Fruit fly (Drosophila melanogaster) whole organism, adult: ENCODE data around the gene CG11562.

Experiments
- CG11617 ChIP-seq: fragments of 200-800 bp; sonication (Bioruptor generic); optimal IDR thresholded peaks from 2 replicates; lab custom pipeline; 2017; ENCODE audit warnings: mild to moderate bottlenecking, missing biosample characterization, missing genetic modification reagents, missing genetic modification characterization
- CG12768 ChIP-seq: fragments of 200-800 bp; sonication (Bioruptor generic); optimal IDR thresholded peaks from 2 replicates; lab custom pipeline; 2017; ENCODE audit warnings: missing biosample characterization, missing genetic modification characterization, mild to moderate bottlenecking, moderate library complexity, missing genetic modification reagents
- CG7101 ChIP-seq: fragments of 200-800 bp; sonication (Bioruptor generic); optimal IDR thresholded peaks from 2 replicates; lab custom pipeline; 2018; ENCODE audit warnings: missing biosample characterization, mild to moderate bottlenecking, missing genetic modification characterization, moderate library complexity
- Crg-1 ChIP-seq: fragments of 200-800 bp; sonication (Bioruptor generic); optimal IDR thresholded peaks from 2 replicates; lab custom pipeline; 2016; ENCODE audit warnings: missing biosample characterization, missing genetic modification characterization
- Hr96 ChIP-seq: fragments of 200-800 bp; sonication (Bioruptor generic); optimal IDR thresholded peaks from 2 replicates; lab custom pipeline; 2016; ENCODE audit warnings: missing biosample characterization, missing genetic modification characterization
- bab1 ChIP-seq: fragments of 200-800 bp; sonication (Bioruptor generic); optimal IDR thresholded peaks from 3 replicates; lab custom pipeline; 2019; ENCODE audit warnings: missing biosample characterization, mild to moderate bottlenecking, missing genetic modification characterization, moderate library complexity
- cic ChIP-seq: fragments of 200-800 bp; sonication (Bioruptor generic); optimal IDR thresholded peaks from 2 replicates; lab custom pipeline; 2017; ENCODE audit warnings: missing biosample characterization, mild to moderate bottlenecking, missing genetic modification characterization, moderate library complexity
- cnc ChIP-seq, 2 experiments: fragments of >200 bp; optimal IDR thresholded peaks; 2 replicates each; lab custom pipeline; 2017
- kay ChIP-seq: fragments of 200-800 bp; sonication (Bioruptor generic); peaks from one replicate; lab custom pipeline; 2016; ENCODE audit warnings: missing biosample characterization, missing genetic modification characterization, borderline replicate concordance
- ovo ChIP-seq: fragments of 200-800 bp; sonication (Bioruptor generic); optimal IDR thresholded peaks from 2 replicates; lab custom pipeline; 2016; ENCODE audit warnings: missing biosample characterization, missing genetic modification characterization
- pad ChIP-seq: fragments of 200-800 bp; sonication (Bioruptor generic); optimal IDR thresholded peaks from 3 replicates; lab custom pipeline; 2017; ENCODE audit warnings: missing biosample characterization, missing genetic modification characterization, mild to moderate bottlenecking, moderate library complexity, missing genetic modification reagents
- tj ChIP-seq: fragments of 200-800 bp; sonication (Bioruptor generic); optimal IDR thresholded peaks from 3 replicates; lab custom pipeline; 2017; ENCODE audit warnings: missing biosample characterization, mild to moderate bottlenecking, missing genetic modification characterization, moderate library complexity

dm6 chr2L:277122-277671 is 15.0 kb upstream of the CG11562 start, which contains the start of gene smo:
- TF ChIP-seq bab1 (GFP tag; lab: Kevin White, UChicago) (peak; percentile 33), ovo (no peak), cnc (optimal IDR thresholded peaks at IDR 0.05; lab: Kevin White, UChicago) (no peak), CG12768 (GFP tag; lab: Kevin White, UChicago) (no peak), CG11617 (GFP tag; lab: Kevin White, UChicago) (no peak), cic (GFP tag; lab: Kevin White, UChicago) (no peak), Crg-1 (peak; percentile 1), CG7101 (tag; lab: Kevin White, UChicago) (no peak), tj (GFP tag; lab: Kevin White, UChicago) (peak; percentile 21), kay (GFP tag; lab: Kevin White, UChicago) (no peak), Hr96 (no peak), pad (GFP tag; lab: Kevin White, UChicago) (no peak)
